Fruit fly (Drosophila melanogaster): ENCODE measurements around the gene CRAT.

CRAT gene

DNA sequence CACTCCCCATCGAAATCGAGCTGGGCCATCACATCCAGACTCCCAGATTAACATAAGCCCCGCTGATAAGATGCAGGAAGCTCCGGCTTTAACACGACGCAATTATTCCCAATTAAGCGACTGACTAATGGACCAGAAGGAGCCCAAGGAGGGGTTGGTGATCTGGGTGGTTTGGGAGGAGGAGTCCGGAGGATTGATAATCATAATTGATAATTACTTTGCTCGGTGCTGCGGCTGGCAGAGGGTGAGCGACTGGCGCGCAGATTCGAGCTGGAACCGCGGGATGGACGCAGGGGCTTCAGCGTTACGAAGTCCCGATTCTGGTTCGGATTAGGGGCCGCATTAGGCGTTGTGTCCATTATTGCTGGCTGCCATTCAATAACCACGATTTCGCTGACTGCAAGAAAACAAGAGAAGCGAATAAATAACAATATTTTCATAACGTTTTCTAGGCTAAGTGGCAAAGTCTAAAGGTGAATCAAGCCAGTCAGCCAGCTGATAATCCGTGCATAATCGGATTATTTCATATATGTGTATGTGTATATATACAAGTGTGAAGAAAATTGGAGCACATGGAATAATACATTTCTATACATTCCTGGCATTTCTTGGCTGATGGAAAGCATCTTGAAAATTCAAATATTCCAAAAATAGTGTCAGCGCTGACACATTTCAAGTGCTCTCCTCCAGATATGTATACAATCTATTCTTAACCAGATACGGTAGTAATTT, 17.8 kb upstream of the CRAT start:
- TF ChIP-seq CG8478 (optimal IDR thresholded peaks at IDR 0.05) (no peak), CTCF (optimal IDR thresholded peaks at IDR 0.05) (no peak)

DNA sequence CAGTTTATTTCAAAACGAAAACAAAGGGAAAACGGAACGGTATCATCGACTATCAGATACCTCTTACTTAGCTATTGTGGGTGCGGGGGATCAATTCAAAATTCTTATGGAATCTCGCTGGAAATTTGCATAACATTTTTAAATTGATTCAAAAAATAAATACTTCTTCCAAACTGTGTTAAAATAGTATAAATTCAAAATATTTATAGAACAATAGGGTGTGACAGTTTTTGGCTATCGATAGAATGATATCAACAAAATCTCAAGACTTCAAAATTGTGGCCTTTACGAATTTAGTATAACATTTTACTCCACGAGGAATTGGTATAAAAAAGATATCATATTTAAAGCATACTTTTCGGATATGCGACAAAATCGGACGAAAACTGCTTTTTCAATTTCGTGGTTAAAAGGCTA, 12.6 kb upstream of the CRAT start:
- TF ChIP-seq CG8478 (optimal IDR thresholded peaks at IDR 0.05) (no peak), CTCF (optimal IDR thresholded peaks at IDR 0.05) (no peak)

DNA sequence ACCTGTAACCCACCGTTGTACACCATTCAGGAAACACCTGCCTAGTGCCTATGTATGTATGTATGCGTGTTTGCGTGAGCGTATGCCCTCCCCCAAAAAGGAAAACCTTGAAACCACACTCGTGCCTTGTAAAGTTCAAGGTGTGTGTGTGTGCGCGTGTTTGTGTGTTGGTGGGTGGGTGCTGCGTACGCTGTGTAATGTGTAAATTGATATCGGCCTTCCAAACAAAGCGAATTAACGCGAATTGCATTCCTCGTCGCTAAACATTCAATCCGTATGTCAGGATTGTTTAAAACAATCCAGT, 7.6 kb upstream of the CRAT start:
- no peak for TF ChIP-seq CG8478 (optimal IDR thresholded peaks at IDR 0.05)

DNA sequence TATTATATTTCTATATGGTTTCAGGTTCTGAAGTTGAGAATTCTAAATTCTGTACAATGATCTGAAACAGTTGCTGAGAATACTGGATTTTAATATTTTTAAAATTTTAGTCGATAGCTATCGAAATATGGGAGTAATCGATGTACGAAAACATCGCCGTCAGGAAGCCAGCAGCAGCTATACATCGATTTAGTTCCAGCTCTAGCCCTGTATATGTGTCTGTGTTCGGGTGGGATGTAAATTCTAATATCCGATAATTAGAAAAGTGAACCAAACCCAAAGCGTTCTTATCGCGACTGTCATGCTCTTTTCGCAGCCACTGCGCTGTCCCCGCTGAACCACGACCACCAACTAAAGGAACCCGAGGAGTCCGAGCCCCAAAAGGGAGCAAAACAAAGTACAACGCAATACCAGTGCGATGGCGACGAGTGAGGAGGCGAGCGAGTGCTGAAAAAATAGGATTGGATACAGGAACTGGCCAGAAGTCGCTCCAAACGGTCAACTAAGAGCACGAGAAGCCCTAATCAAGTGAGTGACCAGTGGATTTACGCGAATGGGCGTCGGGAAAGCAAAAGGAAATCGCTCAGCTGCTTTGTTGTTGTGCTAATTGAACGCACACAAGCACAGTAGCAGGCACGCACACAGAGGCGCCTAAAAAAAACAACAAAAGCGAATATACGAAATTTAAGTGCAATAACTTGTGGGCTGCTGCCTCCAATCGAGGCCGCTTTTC, 7.1 kb upstream of the CRAT start, which contains the start of gene gzl:
TSS of gene gzl (plus strand) at position 182 of the 733 bp plus-strand sequence.
- TF ChIP-seq CG8478 (optimal IDR thresholded peaks at IDR 0.05) (no peak), CTCF (optimal IDR thresholded peaks at IDR 0.05) (no peak)

DNA sequence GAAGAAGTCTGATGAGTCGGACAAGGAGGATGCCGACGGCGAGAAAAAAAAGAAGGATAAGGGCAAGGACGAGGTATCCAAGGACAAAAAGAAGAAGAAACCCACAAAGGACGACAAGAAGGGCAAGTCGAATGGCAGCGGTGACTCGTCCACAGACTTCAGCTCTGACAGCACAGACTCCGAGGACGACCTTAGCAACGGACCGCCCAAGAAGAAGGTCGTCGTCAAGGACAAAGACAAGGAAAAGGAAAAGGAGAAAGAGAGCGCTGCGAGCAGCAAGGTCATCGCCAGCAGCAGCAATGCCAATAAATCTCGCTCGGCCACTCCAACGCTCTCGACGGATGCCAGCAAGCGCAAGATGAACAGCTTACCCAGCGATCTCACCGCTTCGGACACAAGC, 5.9 kb upstream of the CRAT start:
- TF ChIP-seq CG8478 (optimal IDR thresholded peaks at IDR 0.05) = no peak
- TF ChIP-seq CTCF (optimal IDR thresholded peaks at IDR 0.05) = no peak

DNA sequence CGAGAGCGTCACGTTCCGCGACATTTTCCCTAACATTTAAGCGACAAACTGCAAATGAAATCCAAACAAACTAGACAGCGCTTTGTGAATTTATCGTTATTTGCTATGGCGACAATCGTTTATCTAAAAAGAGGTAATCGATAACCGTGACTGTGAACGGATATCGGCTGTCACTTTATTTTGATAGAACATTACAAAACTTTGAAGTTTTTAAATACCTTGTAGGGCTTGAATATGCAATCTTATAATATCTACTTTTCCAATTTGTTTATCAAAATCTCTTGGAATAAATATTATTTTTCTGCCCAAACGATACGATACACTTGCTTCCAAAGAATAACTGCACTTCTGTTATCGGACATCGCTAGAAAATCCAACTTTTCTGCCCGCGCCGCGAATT, 4.3 kb upstream of the CRAT start, which contains the start of the genes CG1024 and TfIIFalpha:
TSS of gene CG1024 (minus strand) at position 200 of the 400 bp plus-strand sequence.
TSS of gene TfIIFalpha (plus strand) at position 339 of the 400 bp plus-strand sequence.
- TF ChIP-seq CTCF (optimal IDR thresholded peaks at IDR 0.05) (no peak), CG8478 (optimal IDR thresholded peaks at IDR 0.05) (no peak)

DNA sequence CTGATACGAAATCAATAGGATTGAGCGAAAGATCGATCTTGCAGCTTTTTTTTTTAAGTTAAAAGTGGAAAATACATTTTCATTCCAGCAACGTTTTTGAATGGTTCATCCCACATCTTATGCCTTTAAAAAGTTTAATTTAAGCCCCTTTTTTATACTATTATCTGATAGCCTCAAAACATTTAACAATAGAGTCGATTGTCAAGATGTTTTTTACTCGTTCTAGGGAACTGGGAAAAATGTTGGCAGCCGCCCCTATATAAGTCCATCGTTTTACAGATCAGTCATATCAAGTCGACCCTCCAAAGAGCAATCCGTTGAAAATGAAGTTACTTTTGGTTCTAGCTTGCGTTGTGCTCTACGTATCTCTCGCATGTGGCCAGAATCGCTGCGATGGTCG, 1.7 kb upstream of the CRAT start, which contains the start of gene CG42537:
TSS of gene CG42537 (plus strand) at position 301 of the 400 bp plus-strand sequence.
- TF ChIP-seq CTCF (optimal IDR thresholded peaks at IDR 0.05) = no peak
- TF ChIP-seq CG8478 (optimal IDR thresholded peaks at IDR 0.05) = no peak

DNA sequence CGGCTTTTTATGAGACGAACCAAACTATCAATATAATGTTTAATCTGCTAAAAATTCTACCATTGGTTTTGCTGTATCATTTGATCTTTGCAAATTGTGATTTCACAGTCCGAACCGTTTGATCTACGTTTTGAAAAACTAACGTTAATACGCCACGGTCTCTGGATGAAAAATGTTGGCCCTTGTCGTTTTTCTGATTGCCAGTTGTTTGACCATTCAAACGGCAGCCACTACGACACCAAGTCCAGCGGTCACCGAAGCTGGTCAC, 1.6 kb downstream of the CRAT start, which contains the start of gene CG42564:
TSS of gene CG42564 (plus strand) at position 169 of the 268 bp plus-strand sequence.
- TF ChIP-seq CG8478 (optimal IDR thresholded peaks at IDR 0.05) (no peak), CTCF (optimal IDR thresholded peaks at IDR 0.05) (no peak)

DNA sequence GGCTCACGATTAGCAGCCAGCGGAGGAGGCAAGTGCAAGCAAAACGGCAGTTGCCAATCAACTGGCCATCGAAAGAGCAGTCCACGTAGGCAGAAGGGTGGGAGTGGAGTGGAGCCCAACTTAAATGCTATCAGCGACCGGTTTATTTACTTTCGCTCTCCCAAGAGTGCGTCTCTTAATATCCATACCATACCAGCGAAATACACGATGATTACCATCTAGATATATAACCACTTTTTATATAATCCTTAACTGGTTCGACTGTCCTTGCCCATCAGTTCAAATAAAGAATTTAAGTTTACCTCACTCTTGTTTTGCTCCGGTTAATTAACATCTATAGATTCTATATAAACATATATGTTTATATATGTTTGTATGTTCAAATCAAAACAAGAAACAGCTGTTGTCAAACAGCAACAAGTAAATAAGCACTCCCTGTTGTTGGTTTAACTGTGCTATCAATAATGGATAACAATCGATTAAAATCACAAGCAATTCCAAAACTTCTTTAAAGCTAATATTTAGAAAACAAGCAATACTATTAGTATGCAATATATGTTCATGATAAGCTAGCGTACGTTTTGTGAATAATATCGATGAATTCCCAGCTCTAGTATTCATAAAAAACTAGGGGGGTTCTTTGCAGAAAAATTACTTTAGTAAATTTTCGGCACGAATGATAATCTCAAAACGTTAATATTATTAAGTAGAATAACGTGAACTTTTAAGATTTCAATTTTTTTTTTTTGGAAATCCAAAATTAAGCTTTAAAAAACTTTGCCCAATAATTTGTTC, 2.1 kb downstream of the CRAT start:
- TF ChIP-seq CTCF (optimal IDR thresholded peaks at IDR 0.05) (no peak), CG8478 (optimal IDR thresholded peaks at IDR 0.05) (no peak)

DNA sequence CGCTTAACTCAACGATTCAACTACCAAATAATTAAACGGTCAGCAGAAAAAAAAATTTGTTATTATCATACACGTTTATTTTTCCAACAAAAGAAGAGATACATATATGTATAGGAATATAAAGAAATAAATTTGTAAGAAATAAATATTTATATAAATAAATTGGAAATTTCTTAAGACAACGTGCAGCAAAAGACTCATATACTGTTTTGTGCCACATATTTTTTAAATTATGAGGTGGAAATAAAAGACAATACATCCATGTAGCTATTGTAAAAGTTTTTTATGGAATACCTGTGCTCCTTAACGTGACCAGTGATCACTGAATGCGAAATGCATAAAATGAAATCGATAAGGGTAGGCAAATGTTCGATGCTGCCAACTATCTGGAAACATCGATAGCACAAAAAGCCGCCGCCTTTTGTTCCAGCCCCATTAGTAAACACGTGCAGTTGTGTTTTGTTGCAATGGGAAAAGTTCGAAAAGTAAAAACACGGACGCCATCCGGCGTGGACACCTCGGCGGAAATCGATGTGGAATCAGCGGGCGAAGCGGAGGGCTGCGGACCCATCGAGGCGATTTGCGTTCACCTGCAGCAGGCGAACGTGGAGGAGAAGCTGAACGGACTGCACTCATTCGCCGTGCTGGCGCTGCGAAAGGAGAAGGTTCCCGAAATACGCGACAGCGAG, 7.2 kb downstream of the CRAT start, which contains the start of gene CG10286:
TSS of gene CG10286 (plus strand) at position 416 of the 689 bp plus-strand sequence.
- TF ChIP-seq CG8478 (optimal IDR thresholded peaks at IDR 0.05) (no peak), CTCF (optimal IDR thresholded peaks at IDR 0.05) (peak in 1 of 2 experiments; percentile 18)

DNA sequence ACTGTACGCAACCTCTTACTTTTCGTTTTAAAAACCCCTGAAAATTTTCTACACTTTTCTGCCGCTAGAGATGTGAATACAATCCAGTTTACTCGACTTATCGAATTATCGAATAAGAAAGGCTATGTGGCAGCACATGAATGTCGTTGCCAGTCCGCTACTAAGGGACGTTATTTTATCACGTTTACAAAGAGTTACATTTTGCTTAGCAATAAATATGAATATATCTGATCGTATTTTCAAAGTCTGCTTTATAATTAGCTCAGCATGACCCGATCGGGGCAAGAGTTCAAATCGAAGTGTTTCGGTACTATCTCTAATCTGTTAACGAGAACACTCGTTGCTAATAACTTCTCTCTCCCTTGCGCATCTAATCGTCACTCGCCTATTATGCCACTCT, 7.7 kb downstream of the CRAT start, which contains the start of gene CG42724:
TSS of gene CG42724 (minus strand) at position 189 of the 400 bp plus-strand sequence.
- TF ChIP-seq CG8478 (optimal IDR thresholded peaks at IDR 0.05) = no peak
- peak in 1 of 2 experiments; percentile 9 for TF ChIP-seq CTCF (optimal IDR thresholded peaks at IDR 0.05)

DNA sequence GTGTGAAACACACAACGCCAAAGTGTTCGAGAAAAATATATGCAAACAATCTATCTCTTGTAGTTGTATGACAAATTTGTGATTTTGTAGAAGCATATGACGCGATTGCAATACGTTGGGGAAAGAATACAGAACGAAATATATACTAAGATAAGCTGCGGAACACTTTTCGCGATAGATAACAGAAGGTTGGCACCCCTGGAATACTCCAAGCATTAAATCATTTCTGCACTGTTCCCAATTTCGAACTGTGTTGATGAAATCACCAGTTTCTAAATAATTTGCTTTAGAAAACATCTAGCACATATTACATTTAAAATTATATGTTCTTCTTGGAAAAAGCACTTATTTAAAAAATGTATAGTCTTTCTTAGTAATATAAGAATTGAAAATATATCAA, 21.4 kb downstream of the CRAT start:
- no peak for TF ChIP-seq CTCF (optimal IDR thresholded peaks at IDR 0.05)
- TF ChIP-seq CG8478 (optimal IDR thresholded peaks at IDR 0.05) = no peak

DNA sequence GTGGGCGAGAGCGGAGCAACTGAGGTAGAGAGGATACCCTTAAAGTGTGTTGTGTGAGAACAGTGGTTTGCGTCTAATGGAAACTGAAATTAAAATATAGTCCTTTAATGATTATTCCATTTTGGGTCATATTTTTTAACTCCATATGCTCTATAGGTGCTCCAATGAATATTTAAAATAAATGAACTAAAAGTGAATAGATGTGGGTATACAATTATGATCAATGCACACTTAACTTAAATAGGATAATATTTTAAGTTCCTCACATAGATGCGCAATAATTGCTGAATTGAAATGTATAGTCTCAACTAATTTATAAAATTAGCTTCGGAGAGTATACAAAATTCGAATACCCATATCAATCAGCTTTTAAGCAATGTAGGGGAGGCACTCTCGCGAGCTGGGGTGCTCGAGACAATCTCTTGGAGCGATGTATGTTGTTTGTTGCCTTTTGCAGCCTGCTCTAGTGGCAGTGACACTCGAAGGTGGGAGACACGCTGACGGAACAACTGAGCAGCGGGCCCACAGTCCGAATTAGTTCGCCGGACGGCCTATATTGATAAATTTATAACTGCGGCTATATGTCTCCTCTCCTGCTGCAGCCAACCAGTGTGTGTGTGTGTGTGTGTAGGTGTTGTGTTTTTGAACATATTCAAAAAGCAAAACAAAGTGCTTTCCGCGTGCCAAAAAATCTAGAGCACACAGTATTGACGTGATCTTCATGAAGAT, 22.1 kb downstream of the CRAT start:
- TF ChIP-seq CG8478 (optimal IDR thresholded peaks at IDR 0.05) = no peak
- no peak for TF ChIP-seq CTCF (optimal IDR thresholded peaks at IDR 0.05)
